Worm (Caenorhabditis elegans) whole organism, late embryonic: ENCODE results near the gene col-154.

Experiments used
- ceh-34 ChIP-seq: sonication (generic microtip); optimal IDR thresholded peaks from 2 replicates; lab custom pipeline; 2016; ENCODE audit warnings: mild to moderate bottlenecking, missing genetic modification characterization, missing compliant biosample characterization
- ceh-6 ChIP-seq: fragments of 200-800 bp; sonication (Bioruptor generic); optimal IDR thresholded peaks from 2 replicates; lab custom pipeline; 2018; ENCODE audit warnings: mild to moderate bottlenecking, missing genetic modification characterization, missing compliant biosample characterization
- ceh-9 ChIP-seq: sonication (generic microtip); optimal IDR thresholded peaks from 2 replicates; lab custom pipeline; 2016; ENCODE audit warnings: mild to moderate bottlenecking, missing genetic modification characterization, inconsistent platforms, missing compliant biosample characterization
- elt-4 ChIP-seq: sonication (generic microtip); optimal IDR thresholded peaks from 2 replicates; lab custom pipeline; 2016; ENCODE audit warnings: missing genetic modification characterization, missing compliant biosample characterization
- fax-1 ChIP-seq: sonication (generic microtip); optimal IDR thresholded peaks from 2 replicates; lab custom pipeline; 2016; ENCODE audit warnings: missing genotype, missing genetic modification characterization, missing compliant biosample characterization
- gmeb-2 ChIP-seq: sonication (generic microtip); optimal IDR thresholded peaks from 2 replicates; lab custom pipeline; 2016; ENCODE audit warnings: missing genetic modification characterization, inconsistent platforms, missing compliant biosample characterization
- hlh-13 ChIP-seq: fragments of 200-800 bp; sonication (Bioruptor generic); optimal IDR thresholded peaks from 2 replicates; lab custom pipeline; 2018; ENCODE audit warnings: mild to moderate bottlenecking, missing genetic modification characterization, missing compliant biosample characterization
- hlh-15 ChIP-seq: sonication (generic microtip); optimal IDR thresholded peaks from 2 replicates; lab custom pipeline; 2016; ENCODE audit warnings: missing genetic modification characterization, missing compliant biosample characterization
- nhr-11 ChIP-seq: fragments of 150-350 bp; optimal IDR thresholded peaks from 2 replicates; lab custom pipeline; 2014; ENCODE audit warnings: missing biosample characterization, missing genetic modification characterization
- npax-4 ChIP-seq: sonication (generic microtip); optimal IDR thresholded peaks from 2 replicates; lab custom pipeline; 2016; ENCODE audit warnings: missing genetic modification characterization, missing compliant biosample characterization
- pqm-1 ChIP-seq: sonication (generic microtip); optimal IDR thresholded peaks from 2 replicates; lab custom pipeline; 2016; ENCODE audit warnings: missing genetic modification characterization, missing compliant biosample characterization
- tbx-7 ChIP-seq: sonication (generic microtip); optimal IDR thresholded peaks from 2 replicates; lab custom pipeline; 2016; ENCODE audit warnings: missing genotype, missing genetic modification characterization, missing compliant biosample characterization

DNA sequence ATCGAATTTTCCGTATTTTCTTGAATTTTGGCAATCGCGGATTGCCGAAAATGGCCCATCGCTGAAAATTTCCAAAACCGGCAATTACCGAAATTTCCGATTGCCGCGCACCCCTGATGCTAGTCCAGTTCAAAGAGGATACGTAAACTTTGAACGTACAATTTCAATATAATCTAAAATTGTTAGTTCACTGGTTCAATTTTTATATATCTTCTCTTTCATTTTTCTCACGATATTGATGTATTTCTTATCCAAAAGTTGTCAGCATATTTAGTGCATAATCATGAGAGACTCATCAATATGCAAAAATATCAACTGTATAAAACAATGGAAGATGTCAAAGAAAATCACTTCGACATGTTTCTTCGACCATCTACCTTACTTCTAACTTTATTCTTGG is 13.5 kb downstream of the col-154 start, which contains the start of gene nas-17:
- no peak for TF ChIP-seq npax-4 (tag; lab: Kevin White, UChicago)
- no peak for TF ChIP-seq elt-4 (tag; lab: Kevin White, UChicago)
- TF ChIP-seq ceh-6 = no peak
- no peak for TF ChIP-seq ceh-9 (tag; lab: Kevin White, UChicago)
- TF ChIP-seq nhr-11 (tag; lab: Kevin White, UChicago) = no peak
- no peak for TF ChIP-seq fax-1 (tag; lab: Kevin White, UChicago)
- no peak for TF ChIP-seq hlh-13 (GFP tag; lab: Kevin White, UChicago)
- no peak for TF ChIP-seq gmeb-2 (tag; lab: Kevin White, UChicago)
- no peak for TF ChIP-seq ceh-34 (tag; lab: Kevin White, UChicago)
- no peak for TF ChIP-seq hlh-15 (tag; lab: Kevin White, UChicago)
- TF ChIP-seq pqm-1 (tag; lab: Kevin White, UChicago) = no peak
- no peak for TF ChIP-seq tbx-7 (tag; lab: Kevin White, UChicago)
